Worm (Caenorhabditis elegans): ENCODE measurements around the gene sre-55.

- no peak for TF ChIP-seq flt-1 (GFP tag; IDR thresholded peaks at IDR 0.05)
- TF ChIP-seq cog-1 (tag; optimal IDR thresholded peaks at IDR 0.05) = no peak
- TF ChIP-seq tab-1 (GFP tag; IDR thresholded peaks at IDR 0.05) = no peak
- TF ChIP-seq med-1 (GFP tag; optimal IDR thresholded peaks at IDR 0.05; ENCODE audit: insufficient read depth) = no peak
- no peak for TF ChIP-seq ref-1 (GFP tag; conservative IDR thresholded peaks at IDR 0.05)
These were observed 12.6 kb downstream of the sre-55 start for ce11 chrII:12341566-12342223.

Measured in whole organism, midembryonic.